Worm (Caenorhabditis elegans): ENCODE data around the gene W07A12.8.

ce11 chrII:9188380-9188779 lies 22.8 kb upstream of the W07A12.8 start, which contains the start of gene sym-2:
- TF ChIP-seq M03D4.4 (tag; optimal IDR thresholded peaks at IDR 0.05) (no peak), nhr-12 (tag; optimal IDR thresholded peaks at IDR 0.05) (no peak)

All from whole organism, mixed stage, embryonic.